In the genomic region with DNA sequence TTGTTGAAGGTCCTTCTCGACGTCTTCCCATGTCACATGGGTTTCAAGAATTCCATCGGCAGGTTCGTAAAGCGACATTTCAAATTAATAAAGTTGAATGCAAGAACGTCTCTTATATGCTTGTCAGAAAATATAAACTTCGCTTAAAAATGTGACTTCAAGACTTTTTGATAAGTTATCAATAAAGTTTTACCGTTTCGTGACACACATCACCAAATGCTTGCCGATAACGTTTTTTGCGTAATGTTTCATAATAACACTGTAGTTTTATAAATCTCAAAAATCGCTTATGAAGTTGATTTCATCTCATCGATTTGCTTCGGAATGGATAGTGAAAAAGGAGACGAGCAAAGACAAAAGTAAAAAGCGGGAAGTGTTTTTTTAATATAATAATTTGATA, we compare ENCODE assay signal across 6 worm cellular contexts.
TF ChIP-seq lines count a peak whose summit lies in the region.

A gene (minus strand): TSS at position 141 of the 400 bp plus-strand sequence.

TF ChIP-seq in whole organism, L1 larva, 84 proteins besides CTCF, POLR2A, EP300 and RAD21:
- no peak for TF ChIP-seq lsy-2 (tag; optimal IDR thresholded peaks at IDR 0.05; lab: Kevin White, UChicago)
- no peak for TF ChIP-seq ceh-88 (GFP tag; IDR thresholded peaks at IDR 0.05; lab: Robert Waterston, UW)
- no peak for TF ChIP-seq lir-3 (tag; optimal IDR thresholded peaks at IDR 0.05; lab: Kevin White, UChicago; ENCODE audit: poor library complexity)
- no peak for TF ChIP-seq nhr-76 (tag; optimal IDR thresholded peaks at IDR 0.05; lab: Kevin White, UChicago)
- no peak for TF ChIP-seq nhr-85 (tag; lab: Kevin White, UChicago)
- no peak for TF ChIP-seq mef-2 (tag; optimal IDR thresholded peaks at IDR 0.05; lab: Kevin White, UChicago)
- no peak for TF ChIP-seq nhr-28 (tag; optimal IDR thresholded peaks at IDR 0.05; lab: Kevin White, UChicago)
- TF ChIP-seq ceh-8 (GFP tag; optimal IDR thresholded peaks at IDR 0.05; lab: Kevin White, UChicago) = no peak
- no peak for TF ChIP-seq nhr-84 (tag; optimal IDR thresholded peaks at IDR 0.05; lab: Kevin White, UChicago)
- peak; percentile 71 for TF ChIP-seq elt-2 (tag; optimal IDR thresholded peaks at IDR 0.05; lab: Kevin White, UChicago)
- peak; percentile 32 for TF ChIP-seq nhr-20 (tag; optimal IDR thresholded peaks at IDR 0.05; lab: Kevin White, UChicago)
- TF ChIP-seq pqm-1 (tag; optimal IDR thresholded peaks at IDR 0.05; lab: Kevin White, UChicago) = peak; percentile 24
- no peak for TF ChIP-seq ceh-63 (GFP tag; optimal IDR thresholded peaks at IDR 0.05; lab: Kevin White, UChicago)
- no peak for TF ChIP-seq mep-1 (tag; optimal IDR thresholded peaks at IDR 0.05; lab: Kevin White, UChicago)

TF ChIP-seq in whole organism, L2 larva, 48 proteins besides CTCF, POLR2A, EP300 and RAD21:
- TF ChIP-seq ztf-1 (GFP tag; conservative IDR thresholded peaks at IDR 0.05; lab: Robert Waterston, UW) = no peak
- TF ChIP-seq unc-55 (GFP tag; optimal IDR thresholded peaks at IDR 0.05; lab: Kevin White, UChicago) = no peak
- TF ChIP-seq dmd-4 (tag; optimal IDR thresholded peaks at IDR 0.05; lab: Kevin White, UChicago) = no peak
- TF ChIP-seq nhr-129 (tag; optimal IDR thresholded peaks at IDR 0.05; lab: Kevin White, UChicago) = peak; percentile 24
- TF ChIP-seq alr-1 (tag; optimal IDR thresholded peaks at IDR 0.05; lab: Kevin White, UChicago) = no peak
- no peak for TF ChIP-seq elt-3 (tag; optimal IDR thresholded peaks at IDR 0.05; lab: Kevin White, UChicago)
- TF ChIP-seq sma-9 (GFP tag; optimal IDR thresholded peaks at IDR 0.05; lab: Kevin White, UChicago) = peak; percentile 16
- no peak for TF ChIP-seq sma-9 (tag; optimal IDR thresholded peaks at IDR 0.05; lab: Kevin White, UChicago)
- TF ChIP-seq crh-2 (tag; optimal IDR thresholded peaks at IDR 0.05; lab: Kevin White, UChicago) = peak; percentile 24
- TF ChIP-seq fos-1 (tag; optimal IDR thresholded peaks at IDR 0.05; lab: Kevin White, UChicago) = peak; percentile 93
TF ChIP-seq in whole organism, L2 larva: peak in this region for 4.

TF ChIP-seq in whole organism, L3 larva, 47 proteins besides CTCF, POLR2A, EP300 and RAD21:
- TF ChIP-seq elt-2 (tag; optimal IDR thresholded peaks at IDR 0.05; lab: Kevin White, UChicago) = peak; percentile 85
- peak; percentile 75 for TF ChIP-seq pqm-1 (tag; optimal IDR thresholded peaks at IDR 0.05; lab: Kevin White, UChicago)
- TF ChIP-seq nhr-67 (tag; optimal IDR thresholded peaks at IDR 0.05; lab: Kevin White, UChicago) = no peak

TF ChIP-seq in whole organism, L4 larva, 104 proteins besides CTCF, POLR2A, EP300 and RAD21:
- TF ChIP-seq nhr-28 (tag; optimal IDR thresholded peaks at IDR 0.05; lab: Kevin White, UChicago) (peak; percentile 72), daf-16 (GFP tag; optimal IDR thresholded peaks at IDR 0.05; lab: Kevin White, UChicago) (no peak), daf-16 (tag; optimal IDR thresholded peaks at IDR 0.05; lab: Kevin White, UChicago) (peak; percentile 54), dmd-6 (GFP tag; IDR thresholded peaks at IDR 0.05; lab: Robert Waterston, UW) (peak; percentile 80), hlh-30 (tag; optimal IDR thresholded peaks at IDR 0.05; lab: Kevin White, UChicago; ENCODE audit: insufficient read depth) (peak; percentile 2), fos-1 (tag; optimal IDR thresholded peaks at IDR 0.05; lab: Kevin White, UChicago) (no peak), mxl-3 (GFP tag; optimal IDR thresholded peaks at IDR 0.05; lab: Kevin White, UChicago) (peak; percentile 17), T20F7.1 (GFP tag; optimal IDR thresholded peaks at IDR 0.05; lab: Kevin White, UChicago) (peak; percentile 23), unc-62 (GFP tag; optimal IDR thresholded peaks at IDR 0.05 in 1 of 2; lab: Kevin White, UChicago) (peak in 1 of 2 experiments; percentile 9), unc-62 (tag; optimal IDR thresholded peaks at IDR 0.05; lab: Kevin White, UChicago) (no peak), dve-1 (tag; optimal IDR thresholded peaks at IDR 0.05; lab: Kevin White, UChicago; ENCODE audit: insufficient read depth) (peak; percentile 56), aha-1 (tag; lab: Kevin White, UChicago) (no peak), zip-2 (tag; optimal IDR thresholded peaks at IDR 0.05; lab: Kevin White, UChicago) (peak; percentile 58), pqm-1 (tag; optimal IDR thresholded peaks at IDR 0.05; lab: Kevin White, UChicago) (peak; percentile 93), ZK546.5 (tag; optimal IDR thresholded peaks at IDR 0.05; lab: Kevin White, UChicago) (no peak), lin-1 (GFP tag; IDR thresholded peaks at IDR 0.05; lab: Robert Waterston, UW) (0 out of 2 replicates have a peak, but pooled peaks have one; percentile 14), set-16 (GFP tag; IDR thresholded peaks at IDR 0.05; lab: Robert Waterston, UW) (no peak)

TF ChIP-seq in whole organism, late embryonic, 69 proteins besides CTCF, POLR2A, EP300 and RAD21:
- peak; percentile 35 for TF ChIP-seq elt-2 (tag; optimal IDR thresholded peaks at IDR 0.05; lab: Kevin White, UChicago)
- no peak for TF ChIP-seq hlh-30 (tag; optimal IDR thresholded peaks at IDR 0.05; lab: Kevin White, UChicago; ENCODE audit: insufficient read depth)
- TF ChIP-seq K09A11.1 (tag; optimal IDR thresholded peaks at IDR 0.05; lab: Kevin White, UChicago; ENCODE audit: insufficient read depth) = no peak
- TF ChIP-seq mec-3 (tag; optimal IDR thresholded peaks at IDR 0.05; lab: Kevin White, UChicago; ENCODE audit: borderline replicate concordance) = no peak
- TF ChIP-seq odd-2 (tag; optimal IDR thresholded peaks at IDR 0.05; lab: Kevin White, UChicago) = no peak
- no peak for TF ChIP-seq ceh-22 (tag; optimal IDR thresholded peaks at IDR 0.05; lab: Kevin White, UChicago)
- TF ChIP-seq unc-3 (GFP tag; conservative IDR thresholded peaks at IDR 0.05; lab: Robert Waterston, UW) = no peak
- TF ChIP-seq unc-3 (tag; optimal IDR thresholded peaks at IDR 0.05; lab: Kevin White, UChicago) = no peak

TF ChIP-seq in whole organism, young adult, 124 proteins besides CTCF, POLR2A, EP300 and RAD21:
- TF ChIP-seq snpc-1.3 (tag; optimal IDR thresholded peaks at IDR 0.05; lab: Kevin White, UChicago; ENCODE audit: insufficient read depth) = no peak
- TF ChIP-seq B0035.1 (tag; optimal IDR thresholded peaks at IDR 0.05; lab: Kevin White, UChicago) = no peak
- TF ChIP-seq athp-1 (tag; optimal IDR thresholded peaks at IDR 0.05; lab: Kevin White, UChicago) = no peak
- TF ChIP-seq madf-6 (GFP tag; IDR thresholded peaks at IDR 0.05; lab: Robert Waterston, UW) = no peak
- TF ChIP-seq nfyb-1 (GFP tag; IDR thresholded peaks at IDR 0.05; lab: Robert Waterston, UW) = no peak
- TF ChIP-seq nhr-80 (tag; optimal IDR thresholded peaks at IDR 0.05; lab: Kevin White, UChicago) = peak; percentile 77
- peak; percentile 53; the same call in 1 of the 2 replicates for TF ChIP-seq cebp-1 (GFP tag; IDR thresholded peaks at IDR 0.05; lab: Robert Waterston, UW)
- TF ChIP-seq cebp-1 (tag; optimal IDR thresholded peaks at IDR 0.05; lab: Kevin White, UChicago) = no peak
- TF ChIP-seq nhr-27 (tag; optimal IDR thresholded peaks at IDR 0.05; lab: Kevin White, UChicago) = no peak
- no peak for TF ChIP-seq C06A6.2 (GFP tag; conservative IDR thresholded peaks at IDR 0.05; lab: Robert Waterston, UW)
